Fruit fly (Drosophila melanogaster) whole organism, embryonic: ENCODE results near the gene Ldh.

Experiments used
- Blimp-1 ChIP-seq: fragments of 200-800 bp; sonication (Bioruptor generic); optimal IDR thresholded peaks from 3 replicates; lab custom pipeline; 2018; ENCODE audit warnings: missing biosample characterization, missing genetic modification characterization, mild to moderate bottlenecking, moderate library complexity, missing genetic modification reagents
- CG11398 ChIP-seq: fragments of 200-800 bp; sonication (Bioruptor generic); optimal IDR thresholded peaks from 2 replicates; lab custom pipeline; 2016; ENCODE audit warnings: missing biosample characterization, missing genetic modification characterization
- CG11696 ChIP-seq: fragments of 200-800 bp; sonication (Bioruptor generic); IDR thresholded peaks from 2 replicates; pipeline ENCODE4 v1.3.6; 2022; ENCODE audit warnings: missing biosample characterization, missing genetic modification characterization
- CG14014 ChIP-seq: fragments of 200-800 bp; sonication (Bioruptor generic); IDR thresholded peaks from 2 replicates; pipeline ENCODE4 v1.3.6; 2022; ENCODE audit warnings: missing biosample characterization, missing genetic modification characterization
- CG17802 ChIP-seq: fragments of 200-800 bp; sonication (Bioruptor generic); optimal IDR thresholded peaks from 2 replicates; lab custom pipeline; 2018; ENCODE audit warnings: missing biosample characterization, mild to moderate bottlenecking, missing genetic modification characterization, moderate library complexity
- CG18599 ChIP-seq: fragments of 200-800 bp; sonication (Bioruptor generic); optimal IDR thresholded peaks from 3 replicates; lab custom pipeline; 2017; ENCODE audit warnings: missing biosample characterization, missing genetic modification characterization, mild to moderate bottlenecking, moderate library complexity, missing genetic modification reagents
- CG2120 ChIP-seq: fragments of 200-800 bp; sonication (Bioruptor generic); optimal IDR thresholded peaks from 3 replicates; lab custom pipeline; 2016; ENCODE audit warnings: missing biosample characterization, missing genetic modification characterization
- CG2129 ChIP-seq: fragments of 200-800 bp; sonication (Bioruptor generic); IDR thresholded peaks from 2 replicates; pipeline ENCODE4 v1.3.6; 2022; ENCODE audit warnings: missing biosample characterization, missing genetic modification characterization; ENCODE audit not compliant: partially characterized antibody
- CG30431 ChIP-seq: fragments of 200-800 bp; sonication (Bioruptor generic); optimal IDR thresholded peaks from 2 replicates; lab custom pipeline; 2017; ENCODE audit warnings: missing biosample characterization, missing genetic modification characterization
- CG31365 ChIP-seq: fragments of 200-800 bp; sonication (Bioruptor generic); optimal IDR thresholded peaks from 2 replicates; lab custom pipeline; 2018; ENCODE audit warnings: missing biosample characterization, mild to moderate bottlenecking, missing genetic modification characterization
- CG32767 ChIP-seq: fragments of 200-800 bp; sonication (Bioruptor generic); IDR thresholded peaks from 2 replicates; pipeline ENCODE4 v1.3.6; 2022; ENCODE audit warnings: missing biosample characterization, missing genetic modification characterization
- CG34224 ChIP-seq: fragments of 200-800 bp; sonication (Bioruptor generic); IDR thresholded peaks from 3 replicates; pipeline ENCODE4 v1.3.6; 2022; ENCODE audit warnings: missing biosample characterization, missing genetic modification characterization; ENCODE audit not compliant: partially characterized antibody
- CG34376 ChIP-seq: fragments of 200-800 bp; sonication (Bioruptor generic); optimal IDR thresholded peaks from 2 replicates; lab custom pipeline; 2018; ENCODE audit warnings: missing biosample characterization, mild to moderate bottlenecking, missing genetic modification characterization
- CG3838 ChIP-seq: fragments of 200-800 bp; sonication (Bioruptor generic); optimal IDR thresholded peaks from 3 replicates; lab custom pipeline; 2016; ENCODE audit warnings: missing biosample characterization, missing genetic modification characterization
- CG42726 ChIP-seq: fragments of 200-800 bp; sonication (Bioruptor generic); IDR thresholded peaks from 2 replicates; pipeline ENCODE4 v1.3.6; 2022; ENCODE audit warnings: missing biosample characterization, missing genetic modification characterization; ENCODE audit not compliant: partially characterized antibody
- CG43689 ChIP-seq: fragments of 200-800 bp; sonication (Bioruptor generic); IDR thresholded peaks from 2 replicates; pipeline ENCODE4 v1.3.6; 2022; ENCODE audit warnings: missing biosample characterization, missing genetic modification characterization
- CG4617 ChIP-seq: fragments of 200-800 bp; sonication (Bioruptor generic); optimal IDR thresholded peaks from 3 replicates; lab custom pipeline; 2016; ENCODE audit warnings: missing biosample characterization, missing genetic modification characterization, borderline replicate concordance
- CG4820 ChIP-seq: fragments of 200-800 bp; sonication (Bioruptor generic); optimal IDR thresholded peaks from 3 replicates; lab custom pipeline; 2016; ENCODE audit warnings: missing biosample characterization, missing genetic modification characterization
- CG4854 ChIP-seq: fragments of 200-800 bp; sonication (Bioruptor generic); optimal IDR thresholded peaks from 2 replicates; lab custom pipeline; 2016; ENCODE audit warnings: missing biosample characterization, missing genetic modification characterization, inconsistent platforms
- CG7963 ChIP-seq: fragments of 200-800 bp; sonication (Bioruptor generic); IDR thresholded peaks from 3 replicates; pipeline ENCODE4 v1.3.6; 2022; ENCODE audit warnings: missing biosample characterization, missing genetic modification characterization; ENCODE audit not compliant: partially characterized antibody
- Drgx ChIP-seq: fragments of 200-800 bp; sonication (Bioruptor generic); IDR thresholded peaks from 2 replicates; pipeline ENCODE4 v1.3.6; 2022; ENCODE audit warnings: missing biosample characterization, missing genetic modification characterization
- ERR ChIP-seq: fragments of 200-800 bp; sonication (Bioruptor generic); optimal IDR thresholded peaks from 2 replicates; lab custom pipeline; 2016; ENCODE audit warnings: missing biosample characterization, missing genetic modification characterization
- Ets65A ChIP-seq: fragments of 200-800 bp; sonication (Bioruptor generic); peaks from one replicate; lab custom pipeline; 2016; ENCODE audit warnings: missing biosample characterization, missing genetic modification characterization
- Ets97D ChIP-seq: fragments of 200-800 bp; sonication (Bioruptor generic); optimal IDR thresholded peaks from 3 replicates; lab custom pipeline; 2016; ENCODE audit warnings: missing biosample characterization, missing genetic modification characterization
- Hr51 ChIP-seq, 2 experiments: fragments of 200-800 bp; sonication (Bioruptor generic); optimal IDR thresholded peaks; 2 replicates in 1 of 2; 3 replicates in 1 of 2; lab custom pipeline; 2016 to 2018; ENCODE audit warnings: missing biosample characterization in 2 of 2, missing genetic modification characterization in 2 of 2, mild to moderate bottlenecking in 1 of 2, moderate library complexity in 1 of 2
- Hr78 ChIP-seq, 2 experiments: fragments of 200-800 bp in 1 of 2; fragments of >200 bp in 1 of 2; sonication (Bioruptor generic) in 1 of 2; optimal IDR thresholded peaks; 2 replicates each; lab custom pipeline; 2017 to 2019; ENCODE audit warnings: missing biosample characterization in 2 of 2, missing genetic modification characterization in 2 of 2, mild to moderate bottlenecking in 1 of 2, moderate library complexity in 1 of 2
- MESR4 ChIP-seq: fragments of 200-800 bp; sonication (Bioruptor generic); optimal IDR thresholded peaks from 2 replicates; lab custom pipeline; 2018; ENCODE audit warnings: missing biosample characterization, mild to moderate bottlenecking, missing genetic modification characterization, moderate library complexity
- Neu2 ChIP-seq: fragments of 200-800 bp; sonication (Bioruptor generic); optimal IDR thresholded peaks from 3 replicates; lab custom pipeline; 2016; ENCODE audit warnings: missing biosample characterization, missing genetic modification characterization, borderline replicate concordance
- Optix ChIP-seq: fragments of 200-800 bp; sonication (Bioruptor generic); IDR thresholded peaks from 3 replicates; pipeline ENCODE4 v1.3.6; 2022; ENCODE audit warnings: missing biosample characterization, missing genetic modification characterization
- Ravus ChIP-seq: fragments of 200-800 bp; sonication (Bioruptor generic); IDR thresholded peaks from 2 replicates; pipeline ENCODE4 v1.3.6; 2022; ENCODE audit warnings: missing biosample characterization, missing genetic modification characterization
- Sin3A ChIP-seq: fragments of >200 bp; optimal IDR thresholded peaks from 2 replicates; lab custom pipeline; 2018
- Vsx1 ChIP-seq: fragments of 200-800 bp; sonication (Bioruptor generic); optimal IDR thresholded peaks from 2 replicates; lab custom pipeline; 2017; ENCODE audit warnings: missing biosample characterization, mild to moderate bottlenecking, missing genetic modification characterization, missing genetic modification reagents
- al ChIP-seq: fragments of 200-800 bp; sonication (Bioruptor generic); IDR thresholded peaks from 2 replicates; pipeline ENCODE4 v1.3.6; 2022; ENCODE audit warnings: missing biosample characterization, missing genetic modification characterization
- ci ChIP-seq: fragments of 200-800 bp; sonication (Bioruptor generic); IDR thresholded peaks from 3 replicates; pipeline ENCODE4 v1.3.6; 2022; ENCODE audit warnings: missing biosample characterization, missing genetic modification characterization
- crol ChIP-seq: fragments of 200-800 bp; sonication (Bioruptor generic); IDR thresholded peaks from 2 replicates; pipeline ENCODE4 v1.3.6; 2022; ENCODE audit warnings: missing biosample characterization, missing genetic modification characterization
- cwo ChIP-seq: fragments of 200-800 bp; sonication (Bioruptor generic); optimal IDR thresholded peaks from 3 replicates; lab custom pipeline; 2017; ENCODE audit warnings: missing biosample characterization, missing genetic modification characterization, mild to moderate bottlenecking, moderate library complexity, missing genetic modification reagents
- ewg ChIP-seq: fragments of 200-800 bp; sonication (Bioruptor generic); optimal IDR thresholded peaks from 3 replicates; lab custom pipeline; 2017; ENCODE audit warnings: mild to moderate bottlenecking, missing biosample characterization, missing genetic modification reagents, missing genetic modification characterization
- fru ChIP-seq: fragments of >200 bp; optimal IDR thresholded peaks from 2 replicates; lab custom pipeline; 2017
- gcm ChIP-seq: fragments of 200-800 bp; sonication (Bioruptor generic); optimal IDR thresholded peaks from 2 replicates; lab custom pipeline; 2019; ENCODE audit warnings: missing biosample characterization, mild to moderate bottlenecking, missing genetic modification characterization, moderate library complexity
- gem ChIP-seq: fragments of 200-800 bp; sonication (Bioruptor generic); optimal IDR thresholded peaks from 2 replicates; lab custom pipeline; 2019; ENCODE audit warnings: missing biosample characterization, mild to moderate bottlenecking, missing genetic modification characterization, moderate library complexity
- h ChIP-seq: fragments of >200 bp; optimal IDR thresholded peaks from 2 replicates; lab custom pipeline; 2017
- nmo ChIP-seq: fragments of 200-800 bp; sonication (Bioruptor generic); optimal IDR thresholded peaks from 2 replicates; lab custom pipeline; 2018; ENCODE audit warnings: missing biosample characterization, mild to moderate bottlenecking, missing genetic modification characterization, moderate library complexity
- onecut ChIP-seq: fragments of 200-800 bp; sonication (Bioruptor generic); IDR thresholded peaks from 2 replicates; pipeline ENCODE4 v1.3.6; 2022; ENCODE audit warnings: missing biosample characterization, missing genetic modification characterization
- otp ChIP-seq: fragments of 200-800 bp; sonication (Bioruptor generic); IDR thresholded peaks from 3 replicates; pipeline ENCODE4, ENCODE4 v1.3.6; 2022; ENCODE audit warnings: missing biosample characterization, missing genetic modification characterization
- pita ChIP-seq: fragments of 200-800 bp; sonication (Bioruptor generic); optimal IDR thresholded peaks from 2 replicates; lab custom pipeline; 2017; ENCODE audit warnings: missing biosample characterization, mild to moderate bottlenecking, missing genetic modification characterization
- scrt ChIP-seq: fragments of 200-800 bp; sonication (Bioruptor generic); optimal IDR thresholded peaks from 2 replicates; lab custom pipeline; 2018; ENCODE audit warnings: missing biosample characterization, mild to moderate bottlenecking, missing genetic modification characterization, moderate library complexity
- sr ChIP-seq: fragments of 200-800 bp; sonication (Bioruptor generic); IDR thresholded peaks from 3 replicates; pipeline ENCODE4 v1.3.6; 2022; ENCODE audit warnings: missing biosample characterization, missing genetic modification characterization

Ldh gene

dm6 chr3L:6263896-6264841 is 1.7 kb upstream of the Ldh start (continued):
- TF ChIP-seq Hr51 (GFP tag; optimal IDR thresholded peaks at IDR 0.05; lab: Kevin White, UChicago) (peak in 1 of 2 experiments; percentile 46), Neu2 (GFP tag; lab: Kevin White, UChicago) (no peak), CG31365 (tag; lab: Kevin White, UChicago) (no peak), Vsx1 (no peak), fru (no peak), gcm (GFP tag; lab: Kevin White, UChicago) (no peak), CG14014 (GFP tag; lab: Robert Waterston, UW) (peak; percentile 30; the same call in 1 of the 2 replicates), Ravus (no peak), gem (tag; lab: Kevin White, UChicago) (peak; percentile 60), CG34224 (GFP tag; lab: Robert Waterston, UW) (no peak), MESR4 (GFP tag; lab: Kevin White, UChicago) (no peak), Optix (GFP tag; lab: Robert Waterston, UW) (no peak), CG32767 (GFP tag; lab: Robert Waterston, UW) (no peak), CG4617 (GFP tag; lab: Kevin White, UChicago) (peak; percentile 9), CG18599 (GFP tag; lab: Kevin White, UChicago) (no peak), CG2129 (GFP tag; lab: Robert Waterston, UW) (no peak), pita (GFP tag; lab: Kevin White, UChicago) (peak; percentile 21), CG4820 (GFP tag; lab: Kevin White, UChicago) (no peak), CG2120 (GFP tag; lab: Kevin White, UChicago) (peak; percentile 52), Sin3A (no peak), al (GFP tag; lab: Robert Waterston, UW) (no peak)
- TF ChIP-seq, all 482 proteins: peak for 199

- TF ChIP-seq Drgx (GFP tag; lab: Robert Waterston, UW) (0 out of 2 replicates have a peak, but pooled peaks have one; percentile 37), CG30431 (no peak), ci (GFP tag; lab: Robert Waterston, UW) (0 out of 3 replicates have a peak, but pooled peaks have one; percentile 8), CG7963 (0 out of 3 replicates have a peak, but pooled peaks have one; percentile 29), CG4854 (GFP tag; lab: Kevin White, UChicago) (no peak), CG17802 (tag; lab: Kevin White, UChicago) (no peak)
Measured at dm6 chr3L:6263470-6263869, 976 bp upstream of the Ldh start.

- TF ChIP-seq crol (GFP tag; lab: Robert Waterston, UW) (peak; percentile 55), CG34376 (GFP tag; lab: Kevin White, UChicago) (no peak), CG3838 (GFP tag; lab: Kevin White, UChicago) (no peak), h (no peak), ewg (GFP tag; lab: Kevin White, UChicago) (peak; percentile 79), ERR (GFP tag; lab: Kevin White, UChicago) (peak; percentile 96), Hr78 (GFP tag; optimal IDR thresholded peaks at IDR 0.05; lab: Kevin White, UChicago) (no peak), CG43689 (GFP tag; lab: Robert Waterston, UW) (no peak), scrt (GFP tag; lab: Kevin White, UChicago) (peak; percentile 71), sr (GFP tag; lab: Robert Waterston, UW) (peak; percentile 33; the same call in 1 of the 3 replicates), nmo (no peak), CG42726 (GFP tag; lab: Robert Waterston, UW) (0 out of 2 replicates have a peak, but pooled peaks have one; percentile 14), CG11696 (GFP tag; lab: Robert Waterston, UW) (no peak), otp (no peak), Blimp-1 (GFP tag; lab: Kevin White, UChicago) (peak; percentile 90), cwo (GFP tag; lab: Kevin White, UChicago) (no peak), Ets97D (no peak), onecut (GFP tag; lab: Robert Waterston, UW) (no peak), Ets65A (peak; percentile 31), CG11398 (no peak)
Measured at dm6 chr3L:6262076-6262504, 404 bp downstream of the Ldh start.
